Worm (Caenorhabditis elegans) whole organism, L1 larva: ENCODE results near the gene nlp-6.

Experiments
- C34B4.2 ChIP-seq: sonication (generic microtip); optimal IDR thresholded peaks from 2 replicates; lab custom pipeline; 2017; ENCODE audit warnings: mild to moderate bottlenecking, missing genetic modification characterization, missing compliant biosample characterization
- Y116A8C.19 ChIP-seq: sonication (generic microtip); optimal IDR thresholded peaks from 2 replicates; lab custom pipeline; 2016; ENCODE audit warnings: missing compliant biosample characterization, missing genetic modification characterization, borderline replicate concordance
- ceh-82 ChIP-seq, 3 experiments: fragments of 150-350 bp in 1 of 3; sonication (generic microtip) in 2 of 3; optimal IDR thresholded peaks; 2 replicates each; lab custom pipeline; 2014 to 2017; ENCODE audit warnings: missing biosample characterization in 3 of 3, missing genetic modification characterization in 3 of 3
- dpl-1 ChIP-seq, 3 experiments: fragments of 150-350 bp in 2 of 3; sonication (generic microtip) in 1 of 3; optimal IDR thresholded peaks; 2 replicates each; lab custom pipeline; 2014 to 2017; ENCODE audit warnings: missing biosample characterization in 3 of 3, missing genetic modification characterization in 3 of 3, missing genetic modification reagents in 3 of 3
- egl-27 ChIP-seq, 2 experiments: fragments of 150-350 bp in 1 of 2; sonication (generic microtip); optimal IDR thresholded peaks; 3 replicates each; lab custom pipeline; 2017 to 2018; ENCODE audit warnings: missing biosample characterization in 2 of 2, missing genetic modification characterization in 2 of 2, missing genetic modification reagents in 2 of 2
- elt-3 ChIP-seq, 6 experiments: fragments of 150-350 bp in 1 of 6; sonication (generic microtip); optimal IDR thresholded peaks; 2 replicates each; lab custom pipeline; 2017 to 2018; ENCODE audit warnings: missing biosample characterization in 6 of 6, missing genetic modification characterization in 6 of 6, inconsistent platforms in 1 of 6
- fos-1 ChIP-seq: fragments of 150-350 bp; optimal IDR thresholded peaks from 2 replicates; lab custom pipeline; 2014; ENCODE audit warnings: missing biosample characterization, missing genetic modification characterization
- hpl-2 ChIP-seq: fragments of 150-350 bp; optimal IDR thresholded peaks from 2 replicates; lab custom pipeline; 2014; ENCODE audit warnings: missing biosample characterization, missing genetic modification reagents, missing genetic modification characterization
- jun-1 ChIP-seq: fragments of 150-350 bp; optimal IDR thresholded peaks from 2 replicates; lab custom pipeline; 2014; ENCODE audit warnings: missing biosample characterization, missing genetic modification reagents, missing genetic modification characterization
- lin-14 ChIP-seq: fragments of 200-800 bp; sonication (Bioruptor generic); optimal IDR thresholded peaks from 2 replicates; lab custom pipeline; 2018; ENCODE audit warnings: mild to moderate bottlenecking, missing genetic modification characterization, moderate library complexity, missing compliant biosample characterization
- lin-35 ChIP-seq, 2 experiments: fragments of 150-350 bp; optimal IDR thresholded peaks; 2 replicates each; lab custom pipeline; 2014; ENCODE audit warnings: missing biosample characterization in 2 of 2, missing genetic modification characterization in 2 of 2, missing genetic modification reagents in 2 of 2
- nhr-237 ChIP-seq: fragments of 150-350 bp; optimal IDR thresholded peaks from 2 replicates; lab custom pipeline; 2014; ENCODE audit warnings: missing biosample characterization, missing genetic modification characterization
- nhr-71 ChIP-seq: sonication (generic microtip); optimal IDR thresholded peaks from 2 replicates; lab custom pipeline; 2016; ENCODE audit warnings: mild to moderate bottlenecking, missing genetic modification characterization, moderate library complexity, missing compliant biosample characterization
- unc-62 ChIP-seq: fragments of 150-350 bp; optimal IDR thresholded peaks from 2 replicates; lab custom pipeline; 2014; ENCODE audit warnings: missing biosample characterization, missing genetic modification reagents, missing genetic modification characterization

ce11 chrX:17634245-17634644 is 28.0 kb upstream of the nlp-6 start:
- TF ChIP-seq egl-27 (tag; optimal IDR thresholded peaks at IDR 0.05; lab: Kevin White, UChicago) (no peak), unc-62 (GFP tag; lab: Kevin White, UChicago) (no peak), Y116A8C.19 (tag; lab: Kevin White, UChicago) (no peak), nhr-237 (tag; lab: Kevin White, UChicago) (no peak), lin-35 (GFP tag; optimal IDR thresholded peaks at IDR 0.05; lab: Kevin White, UChicago) (no peak), elt-3 (tag; optimal IDR thresholded peaks at IDR 0.05; lab: Kevin White, UChicago) (peak in 3 of 6 experiments; percentile 4 to 37 (median 35)), fos-1 (tag; lab: Kevin White, UChicago) (no peak), hpl-2 (GFP tag; lab: Kevin White, UChicago) (no peak), dpl-1 (GFP tag; optimal IDR thresholded peaks at IDR 0.05; lab: Kevin White, UChicago) (no peak), lin-14 (GFP tag; lab: Kevin White, UChicago) (no peak), ceh-82 (tag; optimal IDR thresholded peaks at IDR 0.05; lab: Kevin White, UChicago) (no peak), jun-1 (tag; lab: Kevin White, UChicago) (no peak), nhr-71 (no peak), C34B4.2 (tag; lab: Kevin White, UChicago) (no peak)
